Worm (Caenorhabditis elegans) whole organism, late embryonic: ENCODE measurements around the gene oig-2.

Experiments used
- C38D4.7 ChIP-seq: fragments of 200-800 bp; sonication (Bioruptor generic); optimal IDR thresholded peaks from 2 replicates; lab custom pipeline; 2018; ENCODE audit warnings: mild to moderate bottlenecking, missing genetic modification characterization, moderate library complexity, missing compliant biosample characterization
- F13H6.1 ChIP-seq: sonication (generic microtip); optimal IDR thresholded peaks from 2 replicates; lab custom pipeline; 2016; ENCODE audit warnings: missing genetic modification characterization, missing compliant biosample characterization
- Y22D7AL.16 ChIP-seq: sonication (generic microtip); optimal IDR thresholded peaks from 2 replicates; lab custom pipeline; 2016; ENCODE audit warnings: missing genetic modification characterization, missing compliant biosample characterization
- ama-1 ChIP-seq: fragments of 150-350 bp; optimal IDR thresholded peaks from 2 replicates; lab custom pipeline; 2014
- ceh-14 ChIP-seq: sonication (generic microtip); optimal IDR thresholded peaks from 2 replicates; lab custom pipeline; 2016; ENCODE audit warnings: missing genotype, missing genetic modification characterization, missing compliant biosample characterization
- ceh-18 ChIP-seq: sonication (generic microtip); optimal IDR thresholded peaks from 2 replicates; lab custom pipeline; 2016; ENCODE audit warnings: missing genetic modification characterization, missing compliant biosample characterization
- ceh-2 ChIP-seq: sonication (generic microtip); optimal IDR thresholded peaks from 2 replicates; lab custom pipeline; 2016; ENCODE audit warnings: missing genotype, missing genetic modification characterization, missing compliant biosample characterization
- ceh-24 ChIP-seq: sonication (generic microtip); optimal IDR thresholded peaks from 2 replicates; lab custom pipeline; 2016; ENCODE audit warnings: mild to moderate bottlenecking, missing genetic modification characterization, missing compliant biosample characterization
- ceh-31 ChIP-seq: sonication (generic microtip); optimal IDR thresholded peaks from 2 replicates; lab custom pipeline; 2016; ENCODE audit warnings: missing genetic modification characterization, missing compliant biosample characterization
- ceh-45 ChIP-seq: fragments of 200-800 bp; sonication (Bioruptor generic); IDR thresholded peaks from 2 replicates; pipeline ENCODE4 v1.3.6; 2022; ENCODE audit warnings: missing genetic modification reagents, missing genetic modification characterization, missing compliant biosample characterization
- ceh-9 ChIP-seq: sonication (generic microtip); optimal IDR thresholded peaks from 2 replicates; lab custom pipeline; 2016; ENCODE audit warnings: mild to moderate bottlenecking, missing genetic modification characterization, inconsistent platforms, missing compliant biosample characterization
- che-1 ChIP-seq: sonication (generic microtip); optimal IDR thresholded peaks from 2 replicates; lab custom pipeline; 2016; ENCODE audit warnings: mild to moderate bottlenecking, missing genetic modification characterization, missing compliant biosample characterization
- ets-4 ChIP-seq: sonication (generic microtip); optimal IDR thresholded peaks from 2 replicates; lab custom pipeline; 2016; ENCODE audit warnings: missing genetic modification characterization, missing compliant biosample characterization
- eyg-1 ChIP-seq: sonication (generic microtip); optimal IDR thresholded peaks from 2 replicates; lab custom pipeline; 2016; ENCODE audit warnings: missing genotype, missing genetic modification characterization, missing compliant biosample characterization
- fkh-10 ChIP-seq: fragments of 150-350 bp; optimal IDR thresholded peaks from 2 replicates; lab custom pipeline; 2014; ENCODE audit warnings: missing biosample characterization, missing genetic modification reagents, missing genetic modification characterization
- fkh-6 ChIP-seq: sonication (generic microtip); optimal IDR thresholded peaks from 2 replicates; lab custom pipeline; 2016; ENCODE audit warnings: missing genetic modification characterization, missing compliant biosample characterization
- hlh-15 ChIP-seq: sonication (generic microtip); optimal IDR thresholded peaks from 2 replicates; lab custom pipeline; 2016; ENCODE audit warnings: missing genetic modification characterization, missing compliant biosample characterization
- lim-6 ChIP-seq: sonication (generic microtip); optimal IDR thresholded peaks from 2 replicates; lab custom pipeline; 2016; ENCODE audit warnings: missing genetic modification characterization, missing compliant biosample characterization
- mec-3 ChIP-seq: sonication (generic microtip); optimal IDR thresholded peaks from 2 replicates; lab custom pipeline; 2016; ENCODE audit warnings: borderline replicate concordance, missing genetic modification characterization, missing compliant biosample characterization
- npax-4 ChIP-seq: sonication (generic microtip); optimal IDR thresholded peaks from 2 replicates; lab custom pipeline; 2016; ENCODE audit warnings: missing genetic modification characterization, missing compliant biosample characterization
- odd-2 ChIP-seq: sonication (generic microtip); optimal IDR thresholded peaks from 2 replicates; lab custom pipeline; 2017; ENCODE audit warnings: antibody characterized with exemption, mild to moderate bottlenecking, missing genetic modification characterization, missing compliant biosample characterization
- pag-3 ChIP-seq: sonication (generic microtip); optimal IDR thresholded peaks from 2 replicates; lab custom pipeline; 2016; ENCODE audit warnings: missing compliant biosample characterization, missing genetic modification characterization, borderline replicate concordance
- pax-1 ChIP-seq: fragments of 150-350 bp; optimal IDR thresholded peaks from 2 replicates; lab custom pipeline; 2014; ENCODE audit warnings: missing biosample characterization, missing genetic modification characterization
- pros-1 ChIP-seq: fragments of 150-350 bp; optimal IDR thresholded peaks from 2 replicates; lab custom pipeline; 2014; ENCODE audit warnings: missing biosample characterization, missing genetic modification reagents, missing genetic modification characterization
- ref-2 ChIP-seq: sonication (generic microtip); optimal IDR thresholded peaks from 2 replicates; lab custom pipeline; 2016; ENCODE audit warnings: missing genetic modification characterization, missing compliant biosample characterization
- rnt-1 ChIP-seq: sonication (generic microtip); optimal IDR thresholded peaks from 2 replicates; lab custom pipeline; 2016; ENCODE audit warnings: missing genetic modification characterization, missing compliant biosample characterization
- sox-2 ChIP-seq: fragments of 200-800 bp; sonication (Bioruptor generic); IDR thresholded peaks from 2 replicates; pipeline ENCODE4 v1.3.6; 2022; ENCODE audit warnings: missing genetic modification reagents, missing genetic modification characterization, missing compliant biosample characterization
- sox-4 ChIP-seq: sonication (generic microtip); optimal IDR thresholded peaks from 2 replicates; lab custom pipeline; 2017; ENCODE audit warnings: mild to moderate bottlenecking, missing genetic modification characterization, inconsistent platforms, missing compliant biosample characterization
- syd-9 ChIP-seq: sonication (generic microtip); optimal IDR thresholded peaks from 2 replicates; lab custom pipeline; 2016; ENCODE audit warnings: mild to moderate bottlenecking, missing genetic modification characterization, moderate library complexity, missing compliant biosample characterization
- tbx-2 ChIP-seq: sonication (generic microtip); optimal IDR thresholded peaks from 2 replicates; lab custom pipeline; 2016; ENCODE audit warnings: missing genetic modification characterization, missing compliant biosample characterization
- ttx-3 ChIP-seq: sonication (generic microtip); optimal IDR thresholded peaks from 2 replicates; lab custom pipeline; 2016; ENCODE audit warnings: missing genetic modification reagents, missing genetic modification characterization, missing compliant biosample characterization
- unc-3 ChIP-seq, 2 experiments: fragments of 200-800 bp in 1 of 2; sonication (Bioruptor generic) in 1 of 2; sonication (generic microtip) in 1 of 2; conservative IDR thresholded peaks in 1 of 2; optimal IDR thresholded peaks in 1 of 2; 2 replicates each; pipeline versions ENCODE4 v1.3.6 to Lab custom; 2016 to 2022; ENCODE audit warnings: missing compliant biosample characterization in 2 of 2, missing genetic modification characterization in 2 of 2, missing genetic modification reagents in 1 of 2
- unc-55 ChIP-seq: sonication (generic microtip); optimal IDR thresholded peaks from 2 replicates; lab custom pipeline; 2017; ENCODE audit warnings: missing biosample characterization, missing genetic modification reagents, missing genetic modification characterization
- unc-86 ChIP-seq: sonication (generic microtip); optimal IDR thresholded peaks from 2 replicates; lab custom pipeline; 2016; ENCODE audit warnings: missing genetic modification characterization, missing compliant biosample characterization

oig-2 gene

DNA sequence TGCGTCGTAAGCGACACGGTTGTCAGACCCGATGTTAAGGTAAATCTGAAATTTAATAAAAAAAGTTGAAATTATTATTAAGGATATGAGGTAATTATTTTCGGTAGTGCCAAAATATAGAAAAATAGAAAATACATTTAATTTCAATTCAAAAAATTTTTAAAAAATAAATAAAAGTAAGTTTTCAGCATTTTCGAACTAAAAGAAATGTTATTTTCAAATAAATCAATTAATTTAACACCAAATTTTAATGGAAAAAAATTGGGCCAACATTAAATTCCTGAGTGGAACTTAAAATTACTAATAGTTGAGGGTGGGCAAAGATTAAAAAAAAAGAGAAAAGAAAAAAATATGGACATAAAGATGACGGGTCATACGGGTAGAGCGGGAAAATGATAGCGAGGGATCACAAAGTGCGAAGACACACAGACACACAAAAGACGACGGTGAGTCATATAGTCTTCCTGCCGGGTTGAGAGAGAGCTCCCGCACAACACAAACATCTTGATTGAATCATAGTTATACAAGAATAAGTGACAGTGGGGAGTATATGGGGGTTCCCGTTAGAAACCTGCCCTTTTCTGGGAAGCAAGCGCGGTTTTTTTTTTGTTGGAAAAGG is 17.9 kb upstream of the oig-2 start, which contains the start of gene max-2:
Gene max-2 (minus strand): TSS at position 51 of the 619 bp plus-strand sequence.
- no peak for TF ChIP-seq tbx-2
- no peak for TF ChIP-seq sox-4 (tag; lab: Kevin White, UChicago)
- TF ChIP-seq che-1 (tag; lab: Kevin White, UChicago) = no peak
- no peak for TF ChIP-seq odd-2 (tag; lab: Kevin White, UChicago)
- no peak for TF ChIP-seq rnt-1 (tag; lab: Kevin White, UChicago)
- no peak for TF ChIP-seq eyg-1 (tag; lab: Kevin White, UChicago)
- no peak for TF ChIP-seq unc-3 (GFP tag; conservative IDR thresholded peaks at IDR 0.05; lab: Robert Waterston, UW)
- no peak for TF ChIP-seq unc-3 (tag; optimal IDR thresholded peaks at IDR 0.05; lab: Kevin White, UChicago)
- no peak for TF ChIP-seq sox-2
- no peak for TF ChIP-seq hlh-15 (tag; lab: Kevin White, UChicago)
- no peak for TF ChIP-seq ref-2 (tag; lab: Kevin White, UChicago)
- no peak for TF ChIP-seq F13H6.1 (tag; lab: Kevin White, UChicago)

DNA sequence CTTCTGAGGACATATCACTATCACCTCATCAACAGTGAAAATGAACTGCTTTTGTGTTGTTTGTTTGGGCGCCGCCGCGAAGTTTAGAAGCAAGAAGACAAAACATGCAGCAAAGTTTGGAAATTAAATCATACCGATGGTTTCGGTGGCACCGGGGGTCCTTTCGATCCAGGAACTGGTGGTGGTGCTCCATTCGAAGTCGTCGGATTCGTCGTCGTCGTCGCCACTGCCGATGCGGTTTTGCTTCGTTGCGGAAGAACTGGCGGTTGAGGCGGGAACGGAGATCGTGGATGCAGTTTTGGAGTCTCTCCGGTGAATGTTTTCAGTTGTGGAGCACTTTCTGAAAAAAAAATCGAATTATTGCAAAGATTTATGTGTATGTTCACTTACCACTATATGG is 15.6 kb upstream of the oig-2 start:
- TF ChIP-seq pag-3 (tag; lab: Kevin White, UChicago) (no peak), rnt-1 (tag; lab: Kevin White, UChicago) (no peak), fkh-6 (tag; lab: Kevin White, UChicago) (no peak), ceh-9 (tag; lab: Kevin White, UChicago) (no peak), unc-3 (GFP tag; conservative IDR thresholded peaks at IDR 0.05; lab: Robert Waterston, UW) (no peak), unc-3 (tag; optimal IDR thresholded peaks at IDR 0.05; lab: Kevin White, UChicago) (no peak), ceh-24 (tag; lab: Kevin White, UChicago) (no peak), hlh-15 (tag; lab: Kevin White, UChicago) (no peak), lim-6 (tag; lab: Kevin White, UChicago) (no peak), syd-9 (tag; lab: Kevin White, UChicago) (no peak), pax-1 (tag; lab: Kevin White, UChicago) (no peak), ceh-45 (GFP tag; lab: Robert Waterston, UW) (no peak), mec-3 (tag; lab: Kevin White, UChicago) (no peak), pros-1 (tag; lab: Kevin White, UChicago) (no peak), unc-55 (no peak), fkh-10 (GFP tag; lab: Kevin White, UChicago) (no peak), ceh-14 (tag; lab: Kevin White, UChicago) (no peak)
- TF ChIP-seq, all 69 proteins: peak for 0

DNA sequence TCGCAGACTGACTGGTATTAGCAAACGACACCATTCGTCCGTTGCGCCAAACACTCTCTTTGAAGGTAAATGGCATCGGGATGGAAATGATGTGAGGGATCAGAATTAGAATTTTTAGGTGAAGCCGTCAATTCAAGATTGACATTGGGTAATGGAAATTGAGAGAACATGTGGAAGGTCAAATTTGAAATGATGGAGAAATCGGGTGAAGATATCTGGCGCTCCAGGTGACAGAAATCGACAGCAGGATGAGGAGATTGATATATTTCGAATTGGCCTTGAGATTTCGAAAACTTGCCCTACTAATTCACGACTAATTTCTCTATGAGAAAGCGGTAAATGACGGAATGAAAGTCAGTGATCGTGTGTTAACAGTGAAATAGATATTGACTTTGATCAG is 14.6 kb upstream of the oig-2 start:
- TF ChIP-seq sox-2 = no peak
- TF ChIP-seq ceh-9 (tag; lab: Kevin White, UChicago) = no peak
- no peak for TF ChIP-seq pax-1 (tag; lab: Kevin White, UChicago)
- TF ChIP-seq unc-86 (tag; lab: Kevin White, UChicago) = no peak
- TF ChIP-seq ceh-2 (tag; lab: Kevin White, UChicago) = no peak
- TF ChIP-seq npax-4 (tag; lab: Kevin White, UChicago) = no peak
- TF ChIP-seq ceh-14 (tag; lab: Kevin White, UChicago) = no peak
- no peak for TF ChIP-seq che-1 (tag; lab: Kevin White, UChicago)
- TF ChIP-seq fkh-10 (GFP tag; lab: Kevin White, UChicago) = no peak
- no peak for TF ChIP-seq ets-4 (tag; lab: Kevin White, UChicago)
- TF ChIP-seq ttx-3 (tag; lab: Kevin White, UChicago) = no peak
- no peak for TF ChIP-seq C38D4.7 (GFP tag; lab: Kevin White, UChicago)
- no peak for TF ChIP-seq ama-1 (lab: Kevin White, UChicago)
- TF ChIP-seq Y22D7AL.16 = no peak

DNA sequence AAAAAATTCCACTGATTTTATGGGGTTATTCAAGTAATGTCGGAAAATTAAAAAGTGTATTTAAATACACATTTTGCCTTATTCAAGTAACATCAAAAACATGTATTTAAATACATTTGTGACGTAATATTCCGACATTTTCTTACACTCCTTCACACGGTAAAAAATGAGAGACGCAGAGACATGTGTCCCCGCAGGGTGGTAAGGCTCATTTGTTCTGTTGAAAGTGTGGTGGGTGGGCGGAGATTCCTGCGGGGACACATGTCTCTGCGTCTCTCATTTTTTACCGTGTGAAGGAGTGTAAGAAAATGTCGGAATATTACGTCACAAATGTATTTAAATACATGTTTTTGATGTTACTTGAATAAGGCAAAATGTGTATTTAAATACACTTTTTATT is 8.4 kb upstream of the oig-2 start:
- TF ChIP-seq ceh-2 (tag; lab: Kevin White, UChicago) (peak; percentile 32), ref-2 (tag; lab: Kevin White, UChicago) (peak; percentile 8), tbx-2 (peak; percentile 47), ceh-18 (tag; lab: Kevin White, UChicago) (peak; percentile 49), sox-2 (peak; percentile 59), ceh-31 (tag; lab: Kevin White, UChicago) (peak; percentile 40)
